Worm (Caenorhabditis elegans): Measurements from ENCODE around the gene M01H9.10.

M01H9.10 gene

DNA sequence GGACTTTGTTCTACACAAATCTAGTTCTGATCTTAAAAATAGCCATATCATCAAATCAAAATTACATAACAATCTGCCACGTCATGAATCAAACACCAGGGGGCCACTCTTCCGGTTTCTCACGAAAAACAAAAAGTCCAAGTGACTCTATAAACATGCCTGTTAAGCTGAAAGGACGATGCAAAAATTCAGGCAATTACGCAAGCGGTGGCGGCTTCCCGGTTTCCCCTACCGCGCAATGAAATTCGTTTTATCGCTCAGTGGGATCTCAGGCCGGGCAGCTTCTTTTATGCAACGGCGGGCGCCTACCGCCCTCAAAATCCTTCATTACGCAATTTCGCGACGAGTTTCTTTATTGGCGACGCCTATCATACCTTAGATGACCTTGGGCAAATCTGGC is 39.8 kb upstream of the M01H9.10 start (continued):
- no peak for TF ChIP-seq Y75B8A.6 (GFP tag; IDR thresholded peaks at IDR 0.05)
- TF ChIP-seq F44E2.7 (GFP tag; IDR thresholded peaks at IDR 0.05) = no peak
- TF ChIP-seq lin-29 (GFP tag; IDR thresholded peaks at IDR 0.05) = 0 out of 2 replicates have a peak, but pooled peaks have one; percentile 22
- peak; percentile 63 for TF ChIP-seq ama-1 (optimal IDR thresholded peaks at IDR 0.05)
- TF ChIP-seq F26F4.8 (GFP tag; conservative IDR thresholded peaks at IDR 0.05) = no peak
- 0 out of 2 replicates have a peak, but pooled peaks have one; percentile 14 for TF ChIP-seq arid-1 (GFP tag; conservative IDR thresholded peaks at IDR 0.05)
- no peak for TF ChIP-seq pqm-1 (tag; optimal IDR thresholded peaks at IDR 0.05)
- TF ChIP-seq ceh-20 (GFP tag; IDR thresholded peaks at IDR 0.05) = no peak
- no peak for TF ChIP-seq nhr-25 (tag; optimal IDR thresholded peaks at IDR 0.05; ENCODE audit: borderline replicate concordance, insufficient read depth)
- no peak for TF ChIP-seq nhr-76 (tag; optimal IDR thresholded peaks at IDR 0.05)
- TF ChIP-seq dve-1 (tag; optimal IDR thresholded peaks at IDR 0.05; ENCODE audit: insufficient read depth) = no peak
- TF ChIP-seq hlh-30 (tag; optimal IDR thresholded peaks at IDR 0.05; ENCODE audit: insufficient read depth) = no peak

DNA sequence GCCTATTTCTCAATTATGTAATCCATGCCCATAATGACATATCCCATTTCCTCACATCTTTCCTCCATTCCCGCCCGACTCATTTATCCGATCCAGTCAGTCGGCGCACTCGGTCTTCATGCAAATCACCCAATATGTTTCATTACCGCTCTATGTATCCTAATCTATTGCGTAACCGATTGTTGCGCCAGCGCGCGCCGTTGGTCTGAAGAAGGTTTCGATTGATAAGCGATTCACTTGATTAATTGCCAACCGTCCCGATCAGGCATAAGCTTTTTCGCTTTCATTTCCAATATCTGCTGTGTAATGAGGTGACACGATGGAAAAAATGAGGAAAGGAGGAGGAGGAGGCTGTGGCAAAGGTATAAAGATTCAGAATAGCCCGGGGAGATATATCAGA is 38.2 kb upstream of the M01H9.10 start:
- TF ChIP-seq tag-97 (GFP tag; IDR thresholded peaks at IDR 0.05) (no peak), nhr-28 (tag; optimal IDR thresholded peaks at IDR 0.05) (peak; percentile 5), skn-1 (tag; optimal IDR thresholded peaks at IDR 0.05) (no peak), mxl-3 (GFP tag; optimal IDR thresholded peaks at IDR 0.05) (peak; percentile 39)

DNA sequence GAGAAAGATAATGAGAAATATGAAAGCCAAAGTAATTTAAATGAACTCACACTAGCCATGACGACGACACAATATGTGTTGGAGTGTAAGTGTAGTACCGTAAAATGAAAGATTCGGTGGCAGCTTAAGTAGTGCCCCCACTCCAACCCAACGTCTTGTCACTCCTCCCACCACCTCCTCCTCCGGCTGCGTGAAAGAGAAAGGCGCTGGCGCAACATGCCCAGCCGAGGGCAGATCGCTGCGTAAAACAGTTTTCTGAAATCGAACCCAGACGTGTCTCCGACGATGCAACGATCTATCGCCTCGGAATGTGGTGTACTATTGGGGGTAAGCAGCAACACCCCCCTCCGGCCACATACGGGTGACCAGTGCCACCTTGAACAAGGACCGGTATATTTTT is 37.1 kb upstream of the M01H9.10 start, which contains the start of gene ZK180.5:
Gene ZK180.5 (minus strand): TSS at position 101 of the 400 bp plus-strand sequence.
- no peak for TF ChIP-seq ama-1 (optimal IDR thresholded peaks at IDR 0.05)

DNA sequence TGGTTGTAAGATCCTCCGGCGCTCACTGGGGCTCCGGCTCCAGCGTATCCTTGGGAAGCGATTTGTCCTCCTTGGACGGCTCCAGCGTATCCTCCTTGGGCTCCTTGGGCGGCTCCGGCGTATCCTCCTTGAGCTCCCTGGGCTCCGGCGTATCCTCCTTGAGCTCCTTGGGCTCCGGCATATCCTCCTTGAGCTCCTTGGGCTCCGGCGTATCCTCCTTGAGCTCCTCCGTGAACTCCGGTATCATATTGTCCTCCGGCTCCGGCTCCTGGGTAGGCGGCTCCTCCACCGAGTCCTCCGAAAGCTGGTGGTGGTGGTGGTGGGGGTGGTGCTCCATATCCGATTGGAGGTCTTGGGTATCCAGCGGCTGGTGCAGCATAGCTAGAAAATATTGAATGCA is 36.6 kb upstream of the M01H9.10 start:
- no peak for TF ChIP-seq daf-19 (GFP tag; conservative IDR thresholded peaks at IDR 0.05)
- no peak for TF ChIP-seq nhr-48 (tag; optimal IDR thresholded peaks at IDR 0.05)
- peak in 1 of 2 experiments; percentile 42 for TF ChIP-seq unc-62 (GFP tag; optimal IDR thresholded peaks at IDR 0.05 in 1 of 2)
- TF ChIP-seq unc-62 (tag; optimal IDR thresholded peaks at IDR 0.05) = no peak
- TF ChIP-seq tra-1 (GFP tag; IDR thresholded peaks at IDR 0.05) = no peak
- TF ChIP-seq D1046.2 (GFP tag; IDR thresholded peaks at IDR 0.05) = no peak
- peak; percentile 87 for TF ChIP-seq set-16 (GFP tag; IDR thresholded peaks at IDR 0.05)

DNA sequence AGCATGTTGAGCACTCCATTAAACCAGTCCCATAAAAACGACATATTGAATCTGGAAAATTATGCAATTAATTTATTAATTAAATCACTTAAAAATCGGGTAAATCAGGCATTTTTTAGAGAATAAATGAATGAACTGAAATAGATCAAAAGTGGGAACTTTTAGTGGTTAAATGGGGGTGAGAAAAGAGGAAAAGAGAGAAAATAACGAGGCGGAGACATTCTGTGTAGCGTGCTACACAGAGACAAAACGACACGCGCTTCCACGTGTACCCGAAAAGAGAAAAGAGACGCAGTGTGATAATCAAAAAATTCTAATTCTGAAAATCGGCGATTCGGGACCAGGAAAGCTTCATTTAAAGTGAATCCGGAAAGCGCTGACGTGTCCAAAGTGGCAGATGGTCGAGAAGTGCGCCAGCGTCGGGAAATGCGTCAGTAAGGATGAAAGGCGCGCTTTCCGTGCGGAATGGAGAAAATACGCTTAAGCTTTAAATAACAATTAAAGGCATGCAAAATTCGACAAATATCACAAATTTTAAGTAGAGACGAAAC is 33.4 kb upstream of the M01H9.10 start, which contains the start of gene sar-1:
Gene sar-1 (minus strand): TSS at position 51 of the 551 bp plus-strand sequence.
- TF ChIP-seq arid-1 (GFP tag; conservative IDR thresholded peaks at IDR 0.05) (peak; percentile 52; the same call in 1 of the 2 replicates), Y48G9A.11 (GFP tag; IDR thresholded peaks at IDR 0.05) (no peak), nhr-42 (GFP tag; IDR thresholded peaks at IDR 0.05) (0 out of 2 replicates have a peak, but pooled peaks have one; percentile 59), nhr-76 (tag; optimal IDR thresholded peaks at IDR 0.05) (no peak), mes-2 (tag; optimal IDR thresholded peaks at IDR 0.05; ENCODE audit: poor library complexity, severe bottlenecking) (peak; percentile 75), pqm-1 (tag; optimal IDR thresholded peaks at IDR 0.05) (peak; percentile 34), daf-12 (tag; optimal IDR thresholded peaks at IDR 0.05) (no peak), nhr-111 (GFP tag; optimal IDR thresholded peaks at IDR 0.05) (no peak), D1046.2 (GFP tag; IDR thresholded peaks at IDR 0.05) (no peak), set-16 (GFP tag; IDR thresholded peaks at IDR 0.05) (no peak), dmd-8 (GFP tag; IDR thresholded peaks at IDR 0.05) (no peak), nhr-10 (tag; optimal IDR thresholded peaks at IDR 0.05) (no peak), ceh-32 (tag; optimal IDR thresholded peaks at IDR 0.05; ENCODE audit: poor library complexity) (no peak), aly-2 (tag; optimal IDR thresholded peaks at IDR 0.05) (no peak), ceh-82 (tag; optimal IDR thresholded peaks at IDR 0.05) (no peak), F49E8.2 (tag; optimal IDR thresholded peaks at IDR 0.05; ENCODE audit: borderline replicate concordance) (peak; percentile 36), duxl-1 (tag; optimal IDR thresholded peaks at IDR 0.05; ENCODE audit: poor library complexity) (peak; percentile 71), jun-1 (tag; optimal IDR thresholded peaks at IDR 0.05) (peak; percentile 46), ceh-20 (GFP tag; IDR thresholded peaks at IDR 0.05) (peak; percentile 47; the same call in 1 of the 2 replicates), ceh-28 (tag; optimal IDR thresholded peaks at IDR 0.05) (no peak), sdz-12 (GFP tag; optimal IDR thresholded peaks at IDR 0.05) (no peak), nhr-48 (tag; optimal IDR thresholded peaks at IDR 0.05) (peak; percentile 76), skn-1 (tag; optimal IDR thresholded peaks at IDR 0.05) (no peak), egl-27 (tag; optimal IDR thresholded peaks at IDR 0.05) (no peak), madf-9 (GFP tag; conservative IDR thresholded peaks at IDR 0.05) (no peak), nhr-25 (tag; optimal IDR thresholded peaks at IDR 0.05; ENCODE audit: borderline replicate concordance, insufficient read depth) (no peak), F26F4.8 (GFP tag; conservative IDR thresholded peaks at IDR 0.05) (no peak), fkh-10 (GFP tag; optimal IDR thresholded peaks at IDR 0.05) (peak; percentile 11), nhr-237 (tag; optimal IDR thresholded peaks at IDR 0.05) (no peak)

Data from whole organism, L4 larva.